Fruit fly (Drosophila melanogaster): ENCODE results near the gene Nepl6.

The Nepl6 gene

DNA sequence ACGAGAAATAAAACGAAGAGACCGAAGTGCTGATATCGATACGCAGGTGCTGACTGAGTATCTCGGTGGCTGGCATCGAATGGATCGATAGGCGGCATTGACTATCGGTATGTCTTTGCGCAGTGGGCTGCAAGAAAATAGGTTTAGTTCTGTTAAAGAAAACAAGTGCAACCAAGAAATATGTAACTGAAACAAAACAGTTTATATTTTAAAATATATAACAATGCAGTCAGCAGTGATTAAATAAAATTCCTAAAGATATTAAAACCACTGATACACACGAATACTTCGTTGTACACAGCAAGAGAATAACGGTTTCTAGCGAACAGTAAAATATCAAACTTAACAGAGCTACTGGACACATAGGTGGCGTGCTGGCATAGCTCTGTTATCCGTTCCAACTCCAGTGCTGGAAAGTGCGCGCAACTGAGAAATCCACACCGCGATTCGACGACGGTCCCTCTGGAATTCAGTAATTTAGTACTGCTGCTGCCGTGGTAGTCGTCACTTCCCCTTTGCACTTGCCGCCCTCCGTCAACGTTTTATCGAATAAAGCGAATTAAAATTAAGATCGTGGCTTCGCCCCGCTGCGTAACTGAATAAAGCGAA is 46.8 kb downstream of the Nepl6 start, which contains the start of the genes Pez and Cpr (continued):
- TF ChIP-seq CG2678 (tag; optimal IDR thresholded peaks at IDR 0.05) (no peak), crol (GFP tag; IDR thresholded peaks at IDR 0.05) (peak; percentile 76), ind (GFP tag; optimal IDR thresholded peaks at IDR 0.05) (peak; percentile 37), en (GFP tag; optimal IDR thresholded peaks at IDR 0.05) (no peak), CG5180 (GFP tag; optimal IDR thresholded peaks at IDR 0.05) (peak; percentile 36), CG6654 (GFP tag; optimal IDR thresholded peaks at IDR 0.05) (peak; percentile 50), CG4820 (GFP tag; optimal IDR thresholded peaks at IDR 0.05) (peak; percentile 16), CG11085 (GFP tag; IDR thresholded peaks at IDR 0.05) (no peak), Mad (GFP tag; optimal IDR thresholded peaks at IDR 0.05) (peak; percentile 20), CG32772 (GFP tag; IDR thresholded peaks at IDR 0.05) (no peak), cad (GFP tag; optimal IDR thresholded peaks at IDR 0.05) (no peak), br (optimal IDR thresholded peaks at IDR 0.05) (no peak), CG12236 (GFP tag; optimal IDR thresholded peaks at IDR 0.05) (no peak), tll (GFP tag; optimal IDR thresholded peaks at IDR 0.05) (no peak), ash1 (GFP tag; optimal IDR thresholded peaks at IDR 0.05) (no peak), dpn (GFP tag; optimal IDR thresholded peaks at IDR 0.05) (peak; percentile 51 to 68), trh (GFP tag; optimal IDR thresholded peaks at IDR 0.05) (peak; percentile 15), fru (optimal IDR thresholded peaks at IDR 0.05) (no peak), CG12155 (GFP tag; optimal IDR thresholded peaks at IDR 0.05) (no peak), tio (GFP tag; optimal IDR thresholded peaks at IDR 0.05) (no peak), CG17912 (GFP tag; optimal IDR thresholded peaks at IDR 0.05) (no peak), CG8290 (GFP tag; optimal IDR thresholded peaks at IDR 0.05) (peak; percentile 48), CG8290 (tag; optimal IDR thresholded peaks at IDR 0.05) (peak; percentile 28 to 90), Hmx (GFP tag; optimal IDR thresholded peaks at IDR 0.05) (no peak), cwo (GFP tag; optimal IDR thresholded peaks at IDR 0.05) (no peak), D19A (tag; optimal IDR thresholded peaks at IDR 0.05) (no peak), knrl (GFP tag; IDR thresholded peaks at IDR 0.05; ENCODE audit: partially characterized antibody) (peak; percentile 76; the same call in 2 of the 3 replicates), CG6765 (GFP tag; optimal IDR thresholded peaks at IDR 0.05) (peak; percentile 22), CG7987 (GFP tag; optimal IDR thresholded peaks at IDR 0.05) (peak; percentile 43), Myb (GFP tag; optimal IDR thresholded peaks at IDR 0.05) (peak; percentile 92), luna (GFP tag; optimal IDR thresholded peaks at IDR 0.05) (peak; percentile 28), Xbp1 (GFP tag; optimal IDR thresholded peaks at IDR 0.05) (peak; percentile 44), Poxn (GFP tag; IDR thresholded peaks at IDR 0.05) (no peak), Spps (tag; optimal IDR thresholded peaks at IDR 0.05) (no peak), BEAF-32 (GFP tag; optimal IDR thresholded peaks at IDR 0.05) (peak; percentile 87), az2 (GFP tag; optimal IDR thresholded peaks at IDR 0.05) (no peak), CG1792 (GFP tag; optimal IDR thresholded peaks at IDR 0.05) (no peak), Taf1 (GFP tag; IDR thresholded peaks at IDR 0.05) (peak; percentile 9; the same call in 1 of the 2 replicates), lov (optimal IDR thresholded peaks at IDR 0.05) (no peak), lov (GFP tag; IDR thresholded peaks at IDR 0.05) (no peak), CG42726 (GFP tag; IDR thresholded peaks at IDR 0.05; ENCODE audit: partially characterized antibody) (peak; percentile 74), tup (GFP tag; optimal IDR thresholded peaks at IDR 0.05) (no peak), CG10431 (GFP tag; optimal IDR thresholded peaks at IDR 0.05) (peak; percentile 32), salm (tag; optimal IDR thresholded peaks at IDR 0.05) (no peak), ham (GFP tag; IDR thresholded peaks at IDR 0.05) (no peak), mld (GFP tag; IDR thresholded peaks at IDR 0.05; ENCODE audit: partially characterized antibody) (peak; percentile 86), CG14667 (GFP tag; IDR thresholded peaks at IDR 0.05) (no peak), CG9437 (GFP tag; optimal IDR thresholded peaks at IDR 0.05) (no peak), CG8281 (tag; optimal IDR thresholded peaks at IDR 0.05) (no peak), CG10959 (GFP tag; IDR thresholded peaks at IDR 0.05) (no peak; the same call in 1 of the 2 replicates), CG4854 (GFP tag; optimal IDR thresholded peaks at IDR 0.05) (no peak), H15 (GFP tag; IDR thresholded peaks at IDR 0.05) (no peak)

All from whole organism, embryonic.